Worm (Caenorhabditis elegans) whole organism, midembryonic: ENCODE results near the gene sym-1.

Experiments
- cog-1 ChIP-seq: sonication (generic microtip); optimal IDR thresholded peaks from 2 replicates; lab custom pipeline; 2016; ENCODE audit warnings: missing genetic modification characterization, missing compliant biosample characterization
- flt-1 ChIP-seq: fragments of 200-800 bp; sonication (Bioruptor generic); IDR thresholded peaks from 2 replicates; pipeline ENCODE4 v1.3.6; 2022; ENCODE audit warnings: missing genetic modification characterization, missing compliant biosample characterization
- klf-2 ChIP-seq: fragments of 200-800 bp; sonication (Bioruptor generic); conservative IDR thresholded peaks from 2 replicates; pipeline ENCODE4 v1.3.6; 2022; ENCODE audit warnings: missing genetic modification reagents, missing genetic modification characterization, missing compliant biosample characterization
- med-1 ChIP-seq: sonication (generic microtip); optimal IDR thresholded peaks from 2 replicates; lab custom pipeline; 2017; ENCODE audit warnings: missing genetic modification characterization, mild to moderate bottlenecking, missing compliant biosample characterization, antibody characterized with exemption, missing genetic modification reagents; ENCODE audit not compliant: insufficient read depth
- ref-1 ChIP-seq: fragments of 200-800 bp; sonication (Bioruptor generic); conservative IDR thresholded peaks from 2 replicates; pipeline ENCODE4 v1.3.6; 2022; ENCODE audit warnings: missing genetic modification reagents, missing genetic modification characterization, missing compliant biosample characterization
- tab-1 ChIP-seq: fragments of 200-800 bp; sonication (Bioruptor generic); IDR thresholded peaks from 2 replicates; pipeline ENCODE4 v1.3.6; 2022; ENCODE audit warnings: missing genetic modification characterization, missing compliant biosample characterization
- ztf-23 ChIP-seq: fragments of 200-800 bp; sonication (Bioruptor generic); IDR thresholded peaks from 2 replicates; pipeline ENCODE4 v1.3.6; 2022; ENCODE audit warnings: missing genetic modification reagents, missing genetic modification characterization, missing compliant biosample characterization

- no peak for TF ChIP-seq cog-1 (tag; lab: Kevin White, UChicago)
- no peak for TF ChIP-seq flt-1
- TF ChIP-seq ref-1 (GFP tag; lab: Robert Waterston, UW): no peak
- no peak for TF ChIP-seq tab-1
- no peak for TF ChIP-seq ztf-23 (GFP tag; lab: Robert Waterston, UW)
- no peak for TF ChIP-seq med-1
- TF ChIP-seq klf-2 (GFP tag; lab: Robert Waterston, UW): no peak
Observed at ce11 chrX:14633679-14634078, 52.3 kb downstream of the sym-1 start.
